Worm (Caenorhabditis elegans): ENCODE measurements around the gene D1046.2.

Gene D1046.2

ce11 chrIV:8925990-8926389, at the start of gene D1046.2, which contains the start of gene cfim-2:
Gene D1046.2, minus strand, starts transcription at chrIV:8926067.
Gene cfim-2, plus strand, starts transcription at chrIV:8926324.
- TF ChIP-seq attf-3 (GFP tag; conservative IDR thresholded peaks at IDR 0.05): peak; percentile 96
- peak; percentile 4 for TF ChIP-seq F23B12.7 (tag; optimal IDR thresholded peaks at IDR 0.05; ENCODE audit: insufficient read depth)
- no peak for TF ChIP-seq gei-17 (GFP tag; optimal IDR thresholded peaks at IDR 0.05)

- TF ChIP-seq F57A8.1 (GFP tag; optimal IDR thresholded peaks at IDR 0.05): no peak
- no peak for TF ChIP-seq zfh-2 (GFP tag; conservative IDR thresholded peaks at IDR 0.05)
- TF ChIP-seq chd-7 (tag; optimal IDR thresholded peaks at IDR 0.05): no peak
- no peak for TF ChIP-seq madf-10 (tag; optimal IDR thresholded peaks at IDR 0.05)
- TF ChIP-seq bed-1 (GFP tag; IDR thresholded peaks at IDR 0.05): no peak
- TF ChIP-seq F57C9.4 (tag; optimal IDR thresholded peaks at IDR 0.05): no peak
- no peak for TF ChIP-seq lin-54 (GFP tag; optimal IDR thresholded peaks at IDR 0.05)
- no peak for TF ChIP-seq zim-3 (tag; optimal IDR thresholded peaks at IDR 0.05)
Measured at ce11 chrIV:8975331-8975625, 49.4 kb upstream of the D1046.2 start, which contains the start of gene pdzd-8. Gene pdzd-8, plus strand, starts transcription at chrIV:8975526.

ce11 chrIV:8974543-8975330, 48.9 kb upstream of the D1046.2 start:
- no peak for TF ChIP-seq D2030.7 (GFP tag; IDR thresholded peaks at IDR 0.05)
- TF ChIP-seq nhr-80 (tag; optimal IDR thresholded peaks at IDR 0.05): peak; percentile 62
- TF ChIP-seq let-607 (tag; optimal IDR thresholded peaks at IDR 0.05): peak in 1 of 2 experiments; percentile 24
- no peak for TF ChIP-seq hlh-12 (tag; optimal IDR thresholded peaks at IDR 0.05)
- no peak for TF ChIP-seq mcd-1 (GFP tag; IDR thresholded peaks at IDR 0.05)

- TF ChIP-seq bed-2 (GFP tag; IDR thresholded peaks at IDR 0.05) (peak; percentile 90), xnd-1 (tag; optimal IDR thresholded peaks at IDR 0.05) (peak; percentile 8), snpc-3.4 (tag; optimal IDR thresholded peaks at IDR 0.05) (peak; percentile 36), F23B12.7 (tag; optimal IDR thresholded peaks at IDR 0.05; ENCODE audit: insufficient read depth) (peak; percentile 30), aptf-2 (GFP tag; conservative IDR thresholded peaks at IDR 0.05) (0 out of 2 replicates have a peak, but pooled peaks have one; percentile 39), lin-54 (GFP tag; optimal IDR thresholded peaks at IDR 0.05) (peak; percentile 43), snpc-4 (GFP tag; optimal IDR thresholded peaks at IDR 0.05) (peak; percentile 38), snpc-4 (tag; optimal IDR thresholded peaks at IDR 0.05) (peak in 3 of 4 experiments; percentile 25 to 51 (median 36)), B0261.1 (tag; optimal IDR thresholded peaks at IDR 0.05) (no peak), nhr-80 (tag; optimal IDR thresholded peaks at IDR 0.05) (peak; percentile 75), Y53G8AR.9 (GFP tag; conservative IDR thresholded peaks at IDR 0.05) (0 out of 2 replicates have a peak, but pooled peaks have one; percentile 44), akir-1 (GFP tag; optimal IDR thresholded peaks at IDR 0.05) (peak; percentile 36), efl-1 (GFP tag; optimal IDR thresholded peaks at IDR 0.05) (no peak), cebp-1 (GFP tag; IDR thresholded peaks at IDR 0.05) (no peak), cebp-1 (tag; optimal IDR thresholded peaks at IDR 0.05) (peak; percentile 47), B0035.1 (tag; optimal IDR thresholded peaks at IDR 0.05) (peak; percentile 13), lsl-1 (GFP tag; optimal IDR thresholded peaks at IDR 0.05) (peak; percentile 38), rec-8 (tag; optimal IDR thresholded peaks at IDR 0.05) (peak in 1 of 2 experiments; percentile 57), ceh-27 (GFP tag; optimal IDR thresholded peaks at IDR 0.05) (peak; percentile 82), rcor-1 (GFP tag; IDR thresholded peaks at IDR 0.05) (0 out of 2 replicates have a peak, but pooled peaks have one; percentile 13), lin-35 (GFP tag; optimal IDR thresholded peaks at IDR 0.05) (peak in 1 of 3 experiments; percentile 47), lin-26 (GFP tag; IDR thresholded peaks at IDR 0.05) (no peak), ztf-28 (GFP tag; IDR thresholded peaks at IDR 0.05) (0 out of 2 replicates have a peak, but pooled peaks have one; percentile 37), lin-40 (tag; optimal IDR thresholded peaks at IDR 0.05) (peak; percentile 72), snpc-1.1 (tag; optimal IDR thresholded peaks at IDR 0.05; ENCODE audit: insufficient read depth) (no peak), C17E4.6 (GFP tag; IDR thresholded peaks at IDR 0.05) (no peak)
Measured at ce11 chrIV:8973249-8973958, 47.5 kb upstream of the D1046.2 start, which contains the start of gene C53B4.3. Gene C53B4.3, minus strand, starts transcription at chrIV:8973712.
